Worm (Caenorhabditis elegans): Measurements from ENCODE around the gene spsb-1.

spsb-1 gene

ce11 chrII:15255801-15256200, 59.3 kb downstream of the spsb-1 start (continued):
- TF ChIP-seq nhr-76 (tag; optimal IDR thresholded peaks at IDR 0.05) (no peak), nhr-11 (tag; optimal IDR thresholded peaks at IDR 0.05) (no peak), elt-3 (tag; optimal IDR thresholded peaks at IDR 0.05) (no peak), lsy-2 (tag; optimal IDR thresholded peaks at IDR 0.05) (peak; percentile 32 to 45), irx-1 (tag; optimal IDR thresholded peaks at IDR 0.05) (no peak), egl-27 (tag; optimal IDR thresholded peaks at IDR 0.05) (no peak), rnt-1 (tag; optimal IDR thresholded peaks at IDR 0.05) (no peak), lin-15B (tag; optimal IDR thresholded peaks at IDR 0.05) (no peak), C16A3.4 (tag; optimal IDR thresholded peaks at IDR 0.05) (no peak), ceh-63 (GFP tag; optimal IDR thresholded peaks at IDR 0.05) (no peak), hlh-17 (GFP tag; optimal IDR thresholded peaks at IDR 0.05; ENCODE audit: borderline replicate concordance) (no peak), efl-1 (optimal IDR thresholded peaks at IDR 0.05) (peak; percentile 44 to 56), efl-1 (GFP tag; optimal IDR thresholded peaks at IDR 0.05 in 1 of 2) (peak in 1 of 2 experiments; percentile 15), vab-15 (tag; optimal IDR thresholded peaks at IDR 0.05) (no peak), nhr-85 (tag) (no peak), lin-39 (tag; optimal IDR thresholded peaks at IDR 0.05) (no peak), ceh-82 (tag; optimal IDR thresholded peaks at IDR 0.05) (peak in 2 of 3 experiments; percentile 27 to 29), mep-1 (tag; optimal IDR thresholded peaks at IDR 0.05) (peak; percentile 49), F16B12.6 (tag; optimal IDR thresholded peaks at IDR 0.05) (peak; percentile 16), nhr-71 (tag; optimal IDR thresholded peaks at IDR 0.05) (peak; percentile 58), pax-3 (tag; optimal IDR thresholded peaks at IDR 0.05) (no peak), ces-1 (GFP tag; optimal IDR thresholded peaks at IDR 0.05) (no peak), lin-35 (GFP tag; optimal IDR thresholded peaks at IDR 0.05) (peak in 1 of 2 experiments; percentile 57), jun-1 (tag; optimal IDR thresholded peaks at IDR 0.05) (no peak), nhr-77 (tag; optimal IDR thresholded peaks at IDR 0.05) (no peak), hpl-2 (GFP tag; optimal IDR thresholded peaks at IDR 0.05) (no peak), blmp-1 (tag; optimal IDR thresholded peaks at IDR 0.05) (no peak), zip-4 (GFP tag; optimal IDR thresholded peaks at IDR 0.05) (no peak), grh-1 (GFP tag; IDR thresholded peaks at IDR 0.05) (no peak), swsn-7 (tag; optimal IDR thresholded peaks at IDR 0.05) (peak; percentile 58), elt-2 (tag; optimal IDR thresholded peaks at IDR 0.05) (no peak), efl-3 (GFP tag; optimal IDR thresholded peaks at IDR 0.05) (no peak), snpc-4 (tag; optimal IDR thresholded peaks at IDR 0.05) (no peak), unc-98 (GFP tag; IDR thresholded peaks at IDR 0.05) (no peak), tlp-1 (tag; optimal IDR thresholded peaks at IDR 0.05) (no peak), ztf-11 (tag; optimal IDR thresholded peaks at IDR 0.05) (peak in 1 of 2 experiments; percentile 17), nhr-84 (tag; optimal IDR thresholded peaks at IDR 0.05) (no peak)

- TF ChIP-seq ceh-90 (tag; optimal IDR thresholded peaks at IDR 0.05) (no peak), nhr-76 (tag; optimal IDR thresholded peaks at IDR 0.05) (no peak), irx-1 (tag; optimal IDR thresholded peaks at IDR 0.05) (no peak), efl-1 (optimal IDR thresholded peaks at IDR 0.05) (no peak), efl-1 (GFP tag; optimal IDR thresholded peaks at IDR 0.05 in 1 of 2) (peak in 1 of 2 experiments; percentile 67), sox-4 (tag; optimal IDR thresholded peaks at IDR 0.05) (no peak), nhr-28 (tag; optimal IDR thresholded peaks at IDR 0.05) (no peak), zip-4 (GFP tag; optimal IDR thresholded peaks at IDR 0.05) (no peak), ceh-8 (GFP tag; optimal IDR thresholded peaks at IDR 0.05) (no peak)
Measured at ce11 chrII:15256932-15257331, 60.4 kb downstream of the spsb-1 start.

- TF ChIP-seq nhr-77 (tag; optimal IDR thresholded peaks at IDR 0.05), result no peak
- no peak for TF ChIP-seq ztf-4 (tag; optimal IDR thresholded peaks at IDR 0.05)
- no peak for TF ChIP-seq ztf-11 (tag; optimal IDR thresholded peaks at IDR 0.05)
- TF ChIP-seq isw-1 (GFP tag; IDR thresholded peaks at IDR 0.05), result 0 out of 2 replicates have a peak, but pooled peaks have one; percentile 4
- TF ChIP-seq mep-1 (tag; optimal IDR thresholded peaks at IDR 0.05), result peak; percentile 15
- TF ChIP-seq nhr-12 (tag; optimal IDR thresholded peaks at IDR 0.05), result no peak
- TF ChIP-seq pax-3 (tag; optimal IDR thresholded peaks at IDR 0.05), result no peak
- TF ChIP-seq snpc-4 (tag; optimal IDR thresholded peaks at IDR 0.05), result no peak
- no peak for TF ChIP-seq irx-1 (tag; optimal IDR thresholded peaks at IDR 0.05)
- no peak for TF ChIP-seq unc-98 (GFP tag; IDR thresholded peaks at IDR 0.05)
- no peak for TF ChIP-seq nhr-76 (tag; optimal IDR thresholded peaks at IDR 0.05)
- no peak for TF ChIP-seq nhr-90 (tag; optimal IDR thresholded peaks at IDR 0.05; ENCODE audit: poor library complexity)
- peak; percentile 10 for TF ChIP-seq tbx-2 (tag; optimal IDR thresholded peaks at IDR 0.05)
- TF ChIP-seq lin-13 (GFP tag; optimal IDR thresholded peaks at IDR 0.05), result no peak
- TF ChIP-seq efl-3 (GFP tag; optimal IDR thresholded peaks at IDR 0.05), result no peak
- TF ChIP-seq nhr-84 (tag; optimal IDR thresholded peaks at IDR 0.05), result no peak
- no peak for TF ChIP-seq aly-2 (tag; optimal IDR thresholded peaks at IDR 0.05)
- no peak for TF ChIP-seq ceh-63 (GFP tag; optimal IDR thresholded peaks at IDR 0.05)
- TF ChIP-seq pag-3 (tag; optimal IDR thresholded peaks at IDR 0.05; ENCODE audit: borderline replicate concordance, insufficient read depth), result no peak
- peak; percentile 36 for TF ChIP-seq fkh-8 (tag; optimal IDR thresholded peaks at IDR 0.05)
Measured at ce11 chrII:15258668-15259067, 62.1 kb downstream of the spsb-1 start.

Data from whole organism, L1 larva.